Worm (Caenorhabditis elegans) whole organism, L1 larva: ENCODE data around the gene bmy-1.

Source experiments
- F16B12.6 ChIP-seq: fragments of 150-350 bp; optimal IDR thresholded peaks from 2 replicates; lab custom pipeline; 2014; ENCODE audit warnings: missing biosample characterization, missing genetic modification characterization
- aha-1 ChIP-seq: fragments of 150-350 bp; optimal IDR thresholded peaks from 2 replicates; lab custom pipeline; 2014; ENCODE audit warnings: missing biosample characterization, missing genetic modification characterization
- aly-2 ChIP-seq: fragments of 150-350 bp; optimal IDR thresholded peaks from 2 replicates; lab custom pipeline; 2014; ENCODE audit warnings: missing biosample characterization, missing genetic modification characterization
- blmp-1 ChIP-seq: fragments of 150-350 bp; optimal IDR thresholded peaks from 2 replicates; lab custom pipeline; 2014; ENCODE audit warnings: missing biosample characterization, missing genetic modification characterization
- ceh-63 ChIP-seq: fragments of 200-800 bp; sonication (Bioruptor generic); optimal IDR thresholded peaks from 2 replicates; lab custom pipeline; 2018; ENCODE audit warnings: mild to moderate bottlenecking, missing genetic modification characterization, missing compliant biosample characterization
- ces-1 ChIP-seq: fragments of 150-350 bp; optimal IDR thresholded peaks from 2 replicates; lab custom pipeline; 2014; ENCODE audit warnings: missing biosample characterization, missing genetic modification reagents, missing genetic modification characterization
- dpl-1 ChIP-seq, 3 experiments: fragments of 150-350 bp in 2 of 3; sonication (generic microtip) in 1 of 3; optimal IDR thresholded peaks; 2 replicates each; lab custom pipeline; 2014 to 2017; ENCODE audit warnings: missing biosample characterization in 3 of 3, missing genetic modification characterization in 3 of 3, missing genetic modification reagents in 3 of 3
- dsc-1 ChIP-seq: sonication (generic microtip); optimal IDR thresholded peaks from 2 replicates; lab custom pipeline; 2016; ENCODE audit warnings: mild to moderate bottlenecking, missing genetic modification characterization, missing compliant biosample characterization
- efl-1 ChIP-seq, 4 experiments: fragments of 150-350 bp; optimal IDR thresholded peaks in 3 of 4; peaks in 1 of 4; 1 replicate in 1 of 4; 2 replicates in 3 of 4; lab custom pipeline; 2014; ENCODE audit warnings: missing biosample characterization in 2 of 4, missing genetic modification characterization in 2 of 4, missing genetic modification reagents in 2 of 4
- efl-3 ChIP-seq: fragments of 200-800 bp; sonication (Bioruptor generic); optimal IDR thresholded peaks from 2 replicates; lab custom pipeline; 2018; ENCODE audit warnings: mild to moderate bottlenecking, missing genetic modification characterization, missing compliant biosample characterization
- egl-13 ChIP-seq: sonication (generic microtip); optimal IDR thresholded peaks from 2 replicates; lab custom pipeline; 2016; ENCODE audit warnings: missing genotype, missing genetic modification reagents, missing genetic modification characterization, missing compliant biosample characterization
- elt-2 ChIP-seq: sonication (generic microtip); optimal IDR thresholded peaks from 2 replicates; lab custom pipeline; 2016; ENCODE audit warnings: missing genetic modification characterization, mild to moderate bottlenecking, inconsistent platforms, missing compliant biosample characterization, missing genetic modification reagents
- elt-3 ChIP-seq, 6 experiments: fragments of 150-350 bp in 1 of 6; sonication (generic microtip); optimal IDR thresholded peaks; 2 replicates each; lab custom pipeline; 2017 to 2018; ENCODE audit warnings: missing biosample characterization in 6 of 6, missing genetic modification characterization in 6 of 6, inconsistent platforms in 1 of 6
- fkh-10 ChIP-seq: sonication (generic microtip); optimal IDR thresholded peaks from 2 replicates; lab custom pipeline; 2017; ENCODE audit warnings: missing biosample characterization, missing genetic modification reagents, missing genetic modification characterization
- fkh-4 ChIP-seq: sonication (generic microtip); optimal IDR thresholded peaks from 2 replicates; lab custom pipeline; 2016; ENCODE audit warnings: missing compliant biosample characterization, missing genetic modification characterization, borderline replicate concordance
- fkh-8 ChIP-seq: sonication (generic microtip); optimal IDR thresholded peaks from 2 replicates; lab custom pipeline; 2016; ENCODE audit warnings: mild to moderate bottlenecking, missing genetic modification characterization, missing compliant biosample characterization
- hlh-4 ChIP-seq: sonication (generic microtip); optimal IDR thresholded peaks from 2 replicates; lab custom pipeline; 2016; ENCODE audit warnings: mild to moderate bottlenecking, missing genetic modification characterization, missing compliant biosample characterization
- irx-1 ChIP-seq: sonication (generic microtip); optimal IDR thresholded peaks from 2 replicates; lab custom pipeline; 2016; ENCODE audit warnings: missing genetic modification characterization, missing compliant biosample characterization
- jun-1 ChIP-seq: fragments of 150-350 bp; optimal IDR thresholded peaks from 2 replicates; lab custom pipeline; 2014; ENCODE audit warnings: missing biosample characterization, missing genetic modification reagents, missing genetic modification characterization
- lin-14 ChIP-seq: fragments of 200-800 bp; sonication (Bioruptor generic); optimal IDR thresholded peaks from 2 replicates; lab custom pipeline; 2018; ENCODE audit warnings: mild to moderate bottlenecking, missing genetic modification characterization, moderate library complexity, missing compliant biosample characterization
- lin-35 ChIP-seq, 2 experiments: fragments of 150-350 bp; optimal IDR thresholded peaks; 2 replicates each; lab custom pipeline; 2014; ENCODE audit warnings: missing biosample characterization in 2 of 2, missing genetic modification characterization in 2 of 2, missing genetic modification reagents in 2 of 2
- lin-39 ChIP-seq: fragments of 150-350 bp; optimal IDR thresholded peaks from 2 replicates; lab custom pipeline; 2014; ENCODE audit warnings: missing biosample characterization, missing genetic modification reagents, missing genetic modification characterization
- lsy-2 ChIP-seq, 2 experiments: fragments of 150-350 bp; optimal IDR thresholded peaks; 2 replicates each; lab custom pipeline; 2014; ENCODE audit warnings: missing biosample characterization in 2 of 2, missing genetic modification characterization in 2 of 2
- mdl-1 ChIP-seq, 2 experiments: fragments of 150-350 bp; optimal IDR thresholded peaks; 2 replicates each; lab custom pipeline; 2014 to 2017; ENCODE audit warnings: missing biosample characterization in 2 of 2, missing genetic modification characterization in 2 of 2, inconsistent platforms in 1 of 2
- mef-2 ChIP-seq: fragments of 150-350 bp; optimal IDR thresholded peaks from 2 replicates; lab custom pipeline; 2014; ENCODE audit warnings: missing biosample characterization, missing genetic modification characterization
- nhr-11 ChIP-seq: fragments of 150-350 bp; optimal IDR thresholded peaks from 2 replicates; lab custom pipeline; 2014; ENCODE audit warnings: missing biosample characterization, missing genetic modification characterization
- nhr-19 ChIP-seq: fragments of 200-800 bp; sonication (Bioruptor generic); conservative IDR thresholded peaks from 2 replicates; pipeline ENCODE4 v1.3.6; 2022; ENCODE audit warnings: missing genetic modification characterization, missing compliant biosample characterization
- nhr-20 ChIP-seq: sonication (generic microtip); optimal IDR thresholded peaks from 2 replicates; lab custom pipeline; 2016; ENCODE audit warnings: mild to moderate bottlenecking, missing genetic modification characterization, missing compliant biosample characterization
- nhr-47 ChIP-seq: sonication (generic microtip); optimal IDR thresholded peaks from 2 replicates; lab custom pipeline; 2016; ENCODE audit warnings: mild to moderate bottlenecking, missing genetic modification characterization, moderate library complexity, missing compliant biosample characterization
- nhr-71 ChIP-seq: sonication (generic microtip); optimal IDR thresholded peaks from 2 replicates; lab custom pipeline; 2016; ENCODE audit warnings: mild to moderate bottlenecking, missing genetic modification characterization, moderate library complexity, missing compliant biosample characterization
- nhr-84 ChIP-seq: sonication (generic microtip); optimal IDR thresholded peaks from 2 replicates; lab custom pipeline; 2017; ENCODE audit warnings: missing biosample characterization, missing genetic modification characterization
- nhr-85 ChIP-seq: sonication (generic microtip); peaks from one replicate; lab custom pipeline; 2016; ENCODE audit warnings: missing genetic modification characterization, inconsistent platforms, missing compliant biosample characterization
- nhr-90 ChIP-seq: sonication (generic microtip); optimal IDR thresholded peaks from 2 replicates; lab custom pipeline; 2016; ENCODE audit warnings: mild to moderate bottlenecking, missing genetic modification characterization, missing compliant biosample characterization; ENCODE audit not compliant: poor library complexity
- pax-3 ChIP-seq: fragments of 200-800 bp; sonication (Bioruptor generic); optimal IDR thresholded peaks from 2 replicates; lab custom pipeline; 2018; ENCODE audit warnings: mild to moderate bottlenecking, missing genetic modification characterization, moderate library complexity, missing compliant biosample characterization
- skn-1 ChIP-seq: fragments of 150-350 bp; optimal IDR thresholded peaks from 2 replicates; lab custom pipeline; 2014; ENCODE audit warnings: missing biosample characterization, missing genetic modification characterization
- sox-4 ChIP-seq: sonication (generic microtip); optimal IDR thresholded peaks from 2 replicates; lab custom pipeline; 2016; ENCODE audit warnings: missing genetic modification characterization, missing compliant biosample characterization
- sup-37 ChIP-seq: fragments of 200-800 bp; sonication (Bioruptor generic); optimal IDR thresholded peaks from 2 replicates; lab custom pipeline; 2018; ENCODE audit warnings: mild to moderate bottlenecking, missing genetic modification characterization, missing compliant biosample characterization
- swsn-7 ChIP-seq: sonication (generic microtip); optimal IDR thresholded peaks from 2 replicates; lab custom pipeline; 2016; ENCODE audit warnings: missing genetic modification characterization, missing compliant biosample characterization
- unc-62 ChIP-seq: fragments of 150-350 bp; optimal IDR thresholded peaks from 2 replicates; lab custom pipeline; 2014; ENCODE audit warnings: missing biosample characterization, missing genetic modification reagents, missing genetic modification characterization
- unc-86 ChIP-seq: sonication (generic microtip); optimal IDR thresholded peaks from 2 replicates; lab custom pipeline; 2016; ENCODE audit warnings: missing genetic modification characterization, missing compliant biosample characterization
- vab-15 ChIP-seq: sonication (generic microtip); optimal IDR thresholded peaks from 2 replicates; lab custom pipeline; 2017; ENCODE audit warnings: missing genotype, mild to moderate bottlenecking, missing genetic modification characterization, missing compliant biosample characterization
- ztf-4 ChIP-seq: fragments of 150-350 bp; optimal IDR thresholded peaks from 2 replicates; lab custom pipeline; 2014; ENCODE audit warnings: missing biosample characterization, missing genetic modification characterization

bmy-1 gene

ce11 chrII:5331677-5332303 lies 26.7 kb upstream of the bmy-1 start (continued):
- TF ChIP-seq fkh-4 (tag; lab: Kevin White, UChicago) (no peak), dpl-1 (GFP tag; optimal IDR thresholded peaks at IDR 0.05; lab: Kevin White, UChicago) (no peak), nhr-84 (tag; lab: Kevin White, UChicago) (no peak), fkh-10 (GFP tag; lab: Kevin White, UChicago) (no peak), nhr-20 (tag; lab: Kevin White, UChicago) (no peak), ces-1 (GFP tag; lab: Kevin White, UChicago) (no peak), elt-3 (tag; optimal IDR thresholded peaks at IDR 0.05; lab: Kevin White, UChicago) (no peak), skn-1 (tag; lab: Kevin White, UChicago) (no peak), unc-62 (GFP tag; lab: Kevin White, UChicago) (no peak)

- TF ChIP-seq lin-35 (GFP tag; optimal IDR thresholded peaks at IDR 0.05; lab: Kevin White, UChicago), result no peak
- TF ChIP-seq jun-1, result peak; percentile 12
- no peak for TF ChIP-seq mdl-1 (tag; optimal IDR thresholded peaks at IDR 0.05; lab: Kevin White, UChicago)
- TF ChIP-seq efl-1 (optimal IDR thresholded peaks at IDR 0.05; lab: Kevin White, UChicago), result no peak
- no peak for TF ChIP-seq efl-1 (GFP tag; optimal IDR thresholded peaks at IDR 0.05 in 1 of 2; lab: Kevin White, UChicago)
- TF ChIP-seq sup-37 (GFP tag; lab: Kevin White, UChicago), result no peak
- TF ChIP-seq aly-2, result no peak
- TF ChIP-seq ces-1 (GFP tag; lab: Kevin White, UChicago), result no peak
- TF ChIP-seq mef-2, result no peak
- TF ChIP-seq nhr-71 (tag; lab: Kevin White, UChicago), result no peak
- TF ChIP-seq elt-2 (tag; lab: Kevin White, UChicago), result peak; percentile 74
- TF ChIP-seq ceh-63, result no peak
- TF ChIP-seq sox-4 (tag; lab: Kevin White, UChicago), result no peak
- TF ChIP-seq efl-3 (GFP tag; lab: Kevin White, UChicago), result no peak
- TF ChIP-seq nhr-85, result no peak
- TF ChIP-seq nhr-19 (GFP tag; lab: Robert Waterston, UW), result no peak
Observed at ce11 chrII:5332345-5333124, 26.0 kb upstream of the bmy-1 start.

DNA sequence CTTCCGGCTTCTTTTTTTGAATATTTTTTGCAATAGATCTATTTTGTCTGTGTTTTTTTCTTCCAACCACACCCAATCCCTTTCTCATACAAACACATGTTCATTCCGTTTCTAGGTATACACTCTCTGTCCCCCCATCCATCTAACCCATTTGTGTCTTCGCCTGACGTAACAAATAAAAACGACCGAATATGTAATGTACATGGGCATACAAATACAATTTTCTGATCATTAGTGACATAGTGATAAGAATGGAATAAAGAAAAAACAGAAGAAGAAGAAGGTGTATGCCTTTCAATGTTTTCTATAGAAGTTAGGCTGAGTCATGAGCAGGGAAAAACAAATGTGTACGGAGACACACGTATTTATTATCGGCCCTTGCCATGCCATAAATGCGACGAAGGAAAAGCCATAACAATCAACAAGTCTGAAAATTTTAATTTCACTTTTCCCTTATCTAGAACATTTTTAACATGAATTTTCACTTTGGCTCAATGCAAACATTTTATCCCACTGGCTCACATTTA lies 24.7 kb upstream of the bmy-1 start:
- no peak for TF ChIP-seq nhr-90 (tag; lab: Kevin White, UChicago)
- no peak for TF ChIP-seq swsn-7 (tag; lab: Kevin White, UChicago)
- TF ChIP-seq aha-1 (tag; lab: Kevin White, UChicago), result no peak
- peak; percentile 6 for TF ChIP-seq vab-15
- peak; percentile 5 for TF ChIP-seq blmp-1 (tag; lab: Kevin White, UChicago)
- peak in 1 of 2 experiments; percentile 10 for TF ChIP-seq lsy-2 (tag; optimal IDR thresholded peaks at IDR 0.05; lab: Kevin White, UChicago)
- TF ChIP-seq lin-14 (GFP tag; lab: Kevin White, UChicago), result peak; percentile 27
- peak; percentile 3 for TF ChIP-seq elt-2 (tag; lab: Kevin White, UChicago)
- TF ChIP-seq hlh-4 (tag; lab: Kevin White, UChicago), result no peak
- TF ChIP-seq, all 84 proteins: peak for 5

DNA sequence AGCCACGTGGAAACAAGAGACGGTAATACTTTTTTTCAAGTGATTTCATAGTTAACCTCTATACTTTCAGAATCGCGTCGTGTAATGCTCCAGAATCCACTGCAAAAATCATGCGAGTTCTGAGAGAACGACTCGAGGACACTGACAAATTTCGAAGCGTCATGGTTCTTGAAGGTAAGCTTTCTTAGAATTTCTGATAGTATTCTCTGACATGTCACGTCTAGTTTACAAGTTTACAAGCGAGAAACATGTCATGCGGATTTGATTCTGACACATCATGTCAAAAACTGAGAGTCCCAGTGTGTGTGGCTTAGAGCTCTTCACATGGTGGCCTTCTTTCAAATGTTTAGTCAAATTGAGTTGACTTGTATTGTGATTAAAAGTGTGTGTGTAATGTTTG lies 23.9 kb upstream of the bmy-1 start:
- TF ChIP-seq fkh-8 (tag; lab: Kevin White, UChicago), result peak; percentile 92
- TF ChIP-seq nhr-11, result peak; percentile 11
- peak; percentile 58 for TF ChIP-seq nhr-47
- no peak for TF ChIP-seq irx-1 (tag; lab: Kevin White, UChicago)
- no peak for TF ChIP-seq pax-3 (tag; lab: Kevin White, UChicago)
- TF ChIP-seq lin-39, result no peak
- TF ChIP-seq lsy-2 (tag; optimal IDR thresholded peaks at IDR 0.05; lab: Kevin White, UChicago), result peak in 1 of 2 experiments; percentile 13
- TF ChIP-seq nhr-71 (tag; lab: Kevin White, UChicago), result peak; percentile 68
- TF ChIP-seq lin-14 (GFP tag; lab: Kevin White, UChicago), result peak; percentile 38
- TF ChIP-seq unc-86 (tag; lab: Kevin White, UChicago), result no peak
- TF ChIP-seq sox-4 (tag; lab: Kevin White, UChicago), result peak; percentile 66
- TF ChIP-seq egl-13, result peak; percentile 55
- no peak for TF ChIP-seq F16B12.6 (tag; lab: Kevin White, UChicago)
- TF ChIP-seq lin-35 (GFP tag; optimal IDR thresholded peaks at IDR 0.05; lab: Kevin White, UChicago), result no peak
- peak; percentile 48 for TF ChIP-seq ztf-4 (tag; lab: Kevin White, UChicago)
- TF ChIP-seq dsc-1 (tag; lab: Kevin White, UChicago), result peak; percentile 67
- TF ChIP-seq jun-1, result no peak
